Worm (Caenorhabditis elegans): ENCODE data around the gene twk-16.
A peak's percentile ranks its signal among the peaks of the same experiment; 100 is the strongest.

- TF ChIP-seq nhr-76 (tag; optimal IDR thresholded peaks at IDR 0.05) (no peak), mab-5 (tag; optimal IDR thresholded peaks at IDR 0.05) (peak; percentile 27), lsy-2 (tag; optimal IDR thresholded peaks at IDR 0.05) (peak; percentile 43), ztf-11 (tag; optimal IDR thresholded peaks at IDR 0.05) (peak; percentile 60), ceh-83 (GFP tag; optimal IDR thresholded peaks at IDR 0.05) (peak; percentile 94), sptf-1 (tag; optimal IDR thresholded peaks at IDR 0.05) (peak; percentile 97), nhr-28 (tag; optimal IDR thresholded peaks at IDR 0.05) (peak; percentile 70), mep-1 (tag; optimal IDR thresholded peaks at IDR 0.05) (peak; percentile 88)
These were observed 44.9 kb upstream of the twk-16 start for ce11 chrX:3035972-3036379.

Data from whole organism, mixed stage, embryonic.